Worm (Caenorhabditis elegans): Measurements from ENCODE around the gene efr-3.

Gene efr-3

DNA sequence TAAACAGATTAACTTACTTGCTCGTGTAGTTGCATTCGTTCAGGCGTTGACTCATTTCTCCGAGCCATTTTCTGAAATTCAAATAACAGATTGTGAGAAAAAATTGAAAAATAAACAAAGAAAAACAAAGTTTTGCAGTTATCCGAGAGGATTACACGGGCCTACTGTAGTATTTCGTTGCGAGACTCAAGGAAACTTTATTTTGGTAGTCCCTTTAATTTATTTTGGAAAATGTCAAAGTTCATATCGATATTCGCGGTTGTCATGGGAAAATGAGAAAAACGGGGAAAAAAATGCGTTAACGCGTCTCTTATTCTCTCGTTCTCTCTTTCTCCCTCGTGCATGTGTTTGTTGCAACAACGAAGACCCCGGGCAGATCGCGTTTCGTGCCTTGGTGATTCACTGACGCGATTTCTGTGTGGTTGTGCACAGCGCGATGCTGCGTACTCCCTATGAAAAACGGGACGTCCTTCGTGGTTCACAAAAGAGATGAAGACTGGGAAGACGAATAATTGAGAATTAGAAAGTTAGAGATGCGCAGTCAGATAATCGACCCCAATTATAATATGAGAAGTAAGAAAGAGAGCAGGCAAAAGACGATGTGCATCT is 10.4 kb upstream of the efr-3 start, which contains the start of gene set-4:
Gene set-4, minus strand, starts transcription at position 120 of the 609 bp plus-strand sequence.
- TF ChIP-seq cnd-1 (tag; optimal IDR thresholded peaks at IDR 0.05) (peak; percentile 55), nhr-76 (tag; optimal IDR thresholded peaks at IDR 0.05) (no peak), ztf-11 (tag; optimal IDR thresholded peaks at IDR 0.05) (peak; percentile 55), pha-4 (tag; optimal IDR thresholded peaks at IDR 0.05) (peak; percentile 64), mab-5 (tag; optimal IDR thresholded peaks at IDR 0.05) (no peak), lsy-2 (tag; optimal IDR thresholded peaks at IDR 0.05) (peak; percentile 76), unc-39 (tag; optimal IDR thresholded peaks at IDR 0.05) (peak; percentile 12), ces-1 (GFP tag; optimal IDR thresholded peaks at IDR 0.05) (peak; percentile 75), sptf-1 (tag; optimal IDR thresholded peaks at IDR 0.05) (peak; percentile 82), nhr-2 (tag; optimal IDR thresholded peaks at IDR 0.05) (no peak), ceh-43 (GFP tag; optimal IDR thresholded peaks at IDR 0.05) (peak; percentile 66), M03D4.4 (tag; optimal IDR thresholded peaks at IDR 0.05) (peak; percentile 49), unc-62 (GFP tag; optimal IDR thresholded peaks at IDR 0.05) (peak; percentile 73), flh-1 (GFP tag; optimal IDR thresholded peaks at IDR 0.05) (no peak), zip-8 (tag; optimal IDR thresholded peaks at IDR 0.05) (no peak), ham-2 (GFP tag; optimal IDR thresholded peaks at IDR 0.05) (no peak), nhr-28 (tag; optimal IDR thresholded peaks at IDR 0.05) (no peak), mls-2 (tag; optimal IDR thresholded peaks at IDR 0.05) (peak; percentile 67), lin-32 (GFP tag; optimal IDR thresholded peaks at IDR 0.05) (no peak), elt-1 (tag; optimal IDR thresholded peaks at IDR 0.05; ENCODE audit: borderline replicate concordance, insufficient read depth) (peak; percentile 8), unc-120 (tag; optimal IDR thresholded peaks at IDR 0.05; ENCODE audit: poor library complexity, severe bottlenecking) (peak; percentile 31), hlh-1 (tag; optimal IDR thresholded peaks at IDR 0.05) (peak; percentile 76), bed-3 (GFP tag; optimal IDR thresholded peaks at IDR 0.05) (peak; percentile 10), elt-3 (tag; optimal IDR thresholded peaks at IDR 0.05) (no peak), blmp-1 (tag; optimal IDR thresholded peaks at IDR 0.05) (no peak), sem-2 (GFP tag; optimal IDR thresholded peaks at IDR 0.05) (no peak), tbx-8 (GFP tag; optimal IDR thresholded peaks at IDR 0.05) (no peak), nhr-237 (tag; optimal IDR thresholded peaks at IDR 0.05) (peak; percentile 71), ceh-39 (tag; optimal IDR thresholded peaks at IDR 0.05) (peak; percentile 46), drap-1 (GFP tag; optimal IDR thresholded peaks at IDR 0.05) (peak; percentile 71), nhr-12 (tag; optimal IDR thresholded peaks at IDR 0.05) (no peak), ceh-83 (GFP tag; optimal IDR thresholded peaks at IDR 0.05) (no peak), mep-1 (tag; optimal IDR thresholded peaks at IDR 0.05) (peak; percentile 87), snpc-4 (tag; optimal IDR thresholded peaks at IDR 0.05) (no peak), lin-13 (tag; optimal IDR thresholded peaks at IDR 0.05) (peak; percentile 87)

DNA sequence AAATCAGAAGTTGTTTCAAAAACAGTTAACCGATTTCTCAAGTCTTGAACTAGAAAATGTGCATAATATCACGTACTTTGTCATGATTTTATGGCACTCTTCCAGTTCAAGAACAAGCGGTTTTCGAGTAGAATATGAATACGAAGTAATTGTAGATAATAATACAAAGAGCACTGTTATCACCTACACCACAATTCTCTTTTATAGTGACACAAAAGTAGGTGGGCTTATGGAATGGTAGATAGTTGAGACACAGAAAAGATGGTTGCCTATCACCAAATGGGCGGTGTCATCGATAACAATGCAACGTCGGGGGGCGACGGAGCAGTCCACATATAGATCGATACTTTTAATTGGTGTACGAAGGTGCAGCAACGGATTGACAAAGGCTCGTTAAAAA is 7.7 kb upstream of the efr-3 start:
- TF ChIP-seq snpc-4 (tag; optimal IDR thresholded peaks at IDR 0.05) (no peak), ceh-43 (GFP tag; optimal IDR thresholded peaks at IDR 0.05) (no peak), elt-3 (tag; optimal IDR thresholded peaks at IDR 0.05) (no peak), cnd-1 (tag; optimal IDR thresholded peaks at IDR 0.05) (no peak), elt-1 (tag; optimal IDR thresholded peaks at IDR 0.05; ENCODE audit: borderline replicate concordance, insufficient read depth) (no peak), drap-1 (GFP tag; optimal IDR thresholded peaks at IDR 0.05) (no peak), sem-2 (GFP tag; optimal IDR thresholded peaks at IDR 0.05) (no peak)

DNA sequence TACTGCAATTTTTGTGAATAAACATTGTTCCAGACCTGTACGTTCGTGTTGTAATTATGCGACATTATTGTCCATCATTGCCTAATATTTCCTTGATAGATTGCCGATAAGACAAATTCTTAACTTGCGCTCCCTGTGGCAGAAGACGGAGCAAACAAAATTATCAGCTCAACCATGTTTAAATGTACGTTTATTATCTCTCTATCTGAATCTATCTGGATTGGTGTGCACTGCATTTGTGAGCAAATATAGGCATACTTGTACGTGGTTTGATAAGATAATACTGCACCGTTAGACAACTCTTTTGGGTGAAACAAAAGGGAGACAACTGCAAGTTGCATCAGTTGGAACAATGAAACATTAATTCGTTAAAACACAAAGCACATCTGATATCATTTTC is 6.4 kb upstream of the efr-3 start:
- TF ChIP-seq pha-4 (tag; optimal IDR thresholded peaks at IDR 0.05) (no peak), ceh-43 (GFP tag; optimal IDR thresholded peaks at IDR 0.05) (no peak), M03D4.4 (tag; optimal IDR thresholded peaks at IDR 0.05) (no peak), unc-120 (tag; optimal IDR thresholded peaks at IDR 0.05; ENCODE audit: poor library complexity, severe bottlenecking) (no peak), ces-1 (GFP tag; optimal IDR thresholded peaks at IDR 0.05) (no peak), nhr-237 (tag; optimal IDR thresholded peaks at IDR 0.05) (no peak), hlh-1 (tag; optimal IDR thresholded peaks at IDR 0.05) (no peak)

DNA sequence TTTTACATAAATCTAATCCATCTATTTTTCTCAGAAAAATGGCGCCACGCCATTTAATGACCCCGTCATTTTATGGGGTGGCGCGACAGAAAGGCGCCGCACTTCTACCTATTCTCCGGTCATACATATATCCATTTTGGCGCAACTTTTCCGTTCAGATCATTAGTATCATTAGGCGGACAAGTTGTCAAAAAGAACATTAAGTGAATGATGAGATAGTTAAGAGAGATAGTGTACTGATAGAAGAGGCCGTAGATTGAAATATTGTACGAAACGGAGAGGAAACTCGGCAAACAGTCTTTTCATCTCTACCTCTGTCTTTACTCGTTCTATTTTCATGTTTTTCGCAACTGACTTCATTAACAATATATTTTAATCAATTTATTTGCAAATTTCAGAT is 3.1 kb upstream of the efr-3 start, which contains the start of gene sma-6:
Gene sma-6, plus strand, starts transcription at position 399 of the 400 bp plus-strand sequence.
- no peak for TF ChIP-seq elt-3 (tag; optimal IDR thresholded peaks at IDR 0.05)
- no peak for TF ChIP-seq bed-3 (GFP tag; optimal IDR thresholded peaks at IDR 0.05)
- TF ChIP-seq nhr-237 (tag; optimal IDR thresholded peaks at IDR 0.05), result no peak
- TF ChIP-seq ham-2 (GFP tag; optimal IDR thresholded peaks at IDR 0.05), result no peak
- TF ChIP-seq unc-39 (tag; optimal IDR thresholded peaks at IDR 0.05), result no peak
- TF ChIP-seq lsy-2 (tag; optimal IDR thresholded peaks at IDR 0.05), result no peak
- TF ChIP-seq elt-1 (tag; optimal IDR thresholded peaks at IDR 0.05; ENCODE audit: borderline replicate concordance, insufficient read depth), result no peak
- no peak for TF ChIP-seq nhr-28 (tag; optimal IDR thresholded peaks at IDR 0.05)
- no peak for TF ChIP-seq nhr-2 (tag; optimal IDR thresholded peaks at IDR 0.05)
- no peak for TF ChIP-seq blmp-1 (tag; optimal IDR thresholded peaks at IDR 0.05)
- no peak for TF ChIP-seq M03D4.4 (tag; optimal IDR thresholded peaks at IDR 0.05)
- TF ChIP-seq mls-2 (tag; optimal IDR thresholded peaks at IDR 0.05), result no peak

All from whole organism, mixed stage, embryonic.